In the genomic region with DNA sequence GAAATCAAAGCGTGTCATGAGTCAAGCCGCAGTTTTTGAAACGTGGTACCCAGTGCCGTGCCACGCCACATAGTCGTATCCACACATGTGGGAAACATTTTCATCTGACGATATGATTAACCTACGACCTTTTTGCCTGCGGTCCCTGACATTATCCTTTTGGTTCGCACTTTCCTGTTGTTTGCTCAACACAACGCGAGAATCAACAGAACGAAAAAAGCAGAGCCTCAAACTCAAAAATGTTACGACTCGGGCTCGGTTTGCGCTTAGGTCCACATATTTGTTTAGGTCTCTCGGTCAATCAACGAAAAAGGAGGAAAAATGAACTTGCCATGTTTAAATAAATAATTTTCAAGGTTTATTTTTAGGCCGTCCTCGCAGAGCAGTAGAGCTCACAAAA, we compare ENCODE assay signal across 2 fruit fly cellular contexts.
TF ChIP-seq lines count a peak whose summit lies in the region.

No protein-coding gene starts in this region.

- TF ChIP-seq CTCF in whole organism, embryonic (GFP tag; optimal IDR thresholded peaks at IDR 0.05; lab: Kevin White, UChicago) = no peak

TF ChIP-seq in whole organism, embryonic, 481 proteins besides CTCF, POLR2A, EP300 and RAD21 (continues in another document):
- no peak for TF ChIP-seq ttk (GFP tag; IDR thresholded peaks at IDR 0.05; lab: Robert Waterston, UW)
- no peak for TF ChIP-seq jumu (GFP tag; optimal IDR thresholded peaks at IDR 0.05; lab: Kevin White, UChicago)
- TF ChIP-seq Trl (optimal IDR thresholded peaks at IDR 0.05; lab: Kevin White, UChicago) = no peak
- TF ChIP-seq Trl (GFP tag; optimal IDR thresholded peaks at IDR 0.05; lab: Kevin White, UChicago) = peak; percentile 65
- peak; percentile 24 for TF ChIP-seq CG18262 (tag; optimal IDR thresholded peaks at IDR 0.05; lab: Kevin White, UChicago)
- TF ChIP-seq CG7556 (GFP tag; optimal IDR thresholded peaks at IDR 0.05; lab: Kevin White, UChicago) = peak; percentile 29
- TF ChIP-seq CG8290 (GFP tag; optimal IDR thresholded peaks at IDR 0.05; lab: Kevin White, UChicago) = no peak
- TF ChIP-seq CG8290 (tag; optimal IDR thresholded peaks at IDR 0.05; lab: Kevin White, UChicago) = peak in 1 of 2 experiments; percentile 63
- peak; percentile 16 for TF ChIP-seq bab2 (GFP tag; optimal IDR thresholded peaks at IDR 0.05; lab: Kevin White, UChicago)
- TF ChIP-seq lola (GFP tag; optimal IDR thresholded peaks at IDR 0.05; lab: Kevin White, UChicago) = peak in 1 of 3 experiments; percentile 29
- peak; percentile 4 for TF ChIP-seq CG15601 (tag; optimal IDR thresholded peaks at IDR 0.05; lab: Kevin White, UChicago)
- TF ChIP-seq CG15479 (GFP tag; optimal IDR thresholded peaks at IDR 0.05; lab: Kevin White, UChicago) = peak; percentile 31
- no peak for TF ChIP-seq chn (GFP tag; optimal IDR thresholded peaks at IDR 0.05; lab: Kevin White, UChicago)
- TF ChIP-seq CG33557 (GFP tag; optimal IDR thresholded peaks at IDR 0.05; lab: Kevin White, UChicago) = peak; percentile 61
- TF ChIP-seq vfl (GFP tag; optimal IDR thresholded peaks at IDR 0.05; lab: Kevin White, UChicago) = no peak
- peak; percentile 28 for TF ChIP-seq Mes4 (GFP tag; optimal IDR thresholded peaks at IDR 0.05; lab: Kevin White, UChicago)
- peak; percentile 16 for TF ChIP-seq Fer1 (GFP tag; optimal IDR thresholded peaks at IDR 0.05; lab: Kevin White, UChicago)
- TF ChIP-seq Nf-YC (tag; optimal IDR thresholded peaks at IDR 0.05; lab: Kevin White, UChicago) = no peak
- 0 out of 2 replicates have a peak, but pooled peaks have one; percentile 29 for TF ChIP-seq Xrp1 (GFP tag; IDR thresholded peaks at IDR 0.05; lab: Robert Waterston, UW)
- peak; percentile 89 for TF ChIP-seq CG15696 (tag; optimal IDR thresholded peaks at IDR 0.05; lab: Kevin White, UChicago)
- peak; percentile 23 for TF ChIP-seq Bdp1 (GFP tag; optimal IDR thresholded peaks at IDR 0.05; lab: Kevin White, UChicago)
- no peak for TF ChIP-seq gt (GFP tag; IDR thresholded peaks at IDR 0.05; lab: Robert Waterston, UW)
- peak; percentile 90 for TF ChIP-seq ac (GFP tag; optimal IDR thresholded peaks at IDR 0.05; lab: Kevin White, UChicago)
- peak; percentile 55 for TF ChIP-seq Side (GFP tag; optimal IDR thresholded peaks at IDR 0.05; lab: Kevin White, UChicago)
- no peak for TF ChIP-seq lov (optimal IDR thresholded peaks at IDR 0.05; lab: Kevin White, UChicago)
- TF ChIP-seq lov (GFP tag; IDR thresholded peaks at IDR 0.05; lab: Robert Waterston, UW) = peak; percentile 44; the same call in 1 of the 3 replicates
- TF ChIP-seq gsb-n (tag; optimal IDR thresholded peaks at IDR 0.05; lab: Kevin White, UChicago) = peak; percentile 41
- TF ChIP-seq NK7.1 (GFP tag; optimal IDR thresholded peaks at IDR 0.05; lab: Kevin White, UChicago) = peak; percentile 44
- TF ChIP-seq CG14710 (tag; optimal IDR thresholded peaks at IDR 0.05; lab: Kevin White, UChicago) = peak; percentile 52
- peak; percentile 36 for TF ChIP-seq CG10209 (GFP tag; optimal IDR thresholded peaks at IDR 0.05; lab: Kevin White, UChicago)
- peak; percentile 44 for TF ChIP-seq org-1 (GFP tag; optimal IDR thresholded peaks at IDR 0.05; lab: Kevin White, UChicago)
- TF ChIP-seq ken (GFP tag; IDR thresholded peaks at IDR 0.05; lab: Robert Waterston, UW) = no peak
- peak; percentile 62 for TF ChIP-seq CG1233 (GFP tag; optimal IDR thresholded peaks at IDR 0.05; lab: Kevin White, UChicago)
- no peak for TF ChIP-seq CG2889 (GFP tag; IDR thresholded peaks at IDR 0.05; lab: Robert Waterston, UW)
- TF ChIP-seq CG2116 (GFP tag; optimal IDR thresholded peaks at IDR 0.05; lab: Kevin White, UChicago) = peak; percentile 13
- peak; percentile 13 for TF ChIP-seq CG17829 (tag; optimal IDR thresholded peaks at IDR 0.05; lab: Kevin White, UChicago)
- TF ChIP-seq otp (GFP tag; IDR thresholded peaks at IDR 0.05; lab: Robert Waterston, UW) = no peak; the same call in 1 of the 3 replicates
- TF ChIP-seq CG10462 (GFP tag; optimal IDR thresholded peaks at IDR 0.05; lab: Kevin White, UChicago) = no peak
- TF ChIP-seq CG6813 (GFP tag; optimal IDR thresholded peaks at IDR 0.05; lab: Kevin White, UChicago) = peak; percentile 84
- TF ChIP-seq bowl (GFP tag; IDR thresholded peaks at IDR 0.05; lab: Robert Waterston, UW) = no peak
- no peak for TF ChIP-seq CG30431 (GFP tag; optimal IDR thresholded peaks at IDR 0.05; lab: Kevin White, UChicago)
- TF ChIP-seq sug (tag; optimal IDR thresholded peaks at IDR 0.05; lab: Kevin White, UChicago) = no peak
- TF ChIP-seq CG6254 (GFP tag; optimal IDR thresholded peaks at IDR 0.05; lab: Kevin White, UChicago) = peak; percentile 14

TF ChIP-seq in whole organism, prepupa, 60 proteins besides CTCF, POLR2A, EP300 and RAD21:
- TF ChIP-seq CG8319 (GFP tag; optimal IDR thresholded peaks at IDR 0.05; lab: Kevin White, UChicago) (no peak), CG6276 (GFP tag; optimal IDR thresholded peaks at IDR 0.05; lab: Kevin White, UChicago) (no peak), CG9139 (GFP tag; optimal IDR thresholded peaks at IDR 0.05; lab: Kevin White, UChicago) (no peak), svp (GFP tag; lab: Kevin White, UChicago) (peak; percentile 56), CG34406 (GFP tag; optimal IDR thresholded peaks at IDR 0.05; lab: Kevin White, UChicago) (no peak), fkh (GFP tag; optimal IDR thresholded peaks at IDR 0.05; lab: Kevin White, UChicago) (peak; percentile 86)
TF ChIP-seq in whole organism, prepupa: peak in this region for 2.
